Fruit fly (Drosophila melanogaster) whole organism, embryonic: ENCODE results near the gene CG15043.
A peak's percentile ranks its signal among the peaks of the same experiment; 100 is the strongest.

ENCODE experiments used
- Atf6 ChIP-seq: fragments of 200-800 bp; sonication (Bioruptor generic); IDR thresholded peaks from 2 replicates; pipeline ENCODE4 v1.3.6; 2022; ENCODE audit warnings: missing biosample characterization, missing genetic modification characterization
- Bgb ChIP-seq: fragments of 200-800 bp; sonication (Bioruptor generic); IDR thresholded peaks from 2 replicates; pipeline ENCODE4 v1.3.6; 2022; ENCODE audit warnings: missing biosample characterization, missing genetic modification characterization; ENCODE audit not compliant: partially characterized antibody
- CG12659 ChIP-seq: fragments of 200-800 bp; sonication (Bioruptor generic); optimal IDR thresholded peaks from 3 replicates; lab custom pipeline; 2017; ENCODE audit warnings: mild to moderate bottlenecking, missing biosample characterization, missing genetic modification reagents, missing genetic modification characterization
- CG13287 ChIP-seq: fragments of 200-800 bp; sonication (Bioruptor generic); IDR thresholded peaks from 2 replicates; pipeline ENCODE4 v1.3.6; 2022; ENCODE audit warnings: missing biosample characterization, missing genetic modification characterization; ENCODE audit not compliant: partially characterized antibody
- CG15073 ChIP-seq: fragments of 200-800 bp; sonication (Bioruptor generic); optimal IDR thresholded peaks from 2 replicates; lab custom pipeline; 2016; ENCODE audit warnings: missing biosample characterization, missing genetic modification characterization
- CG17328 ChIP-seq: fragments of 200-800 bp; sonication (Bioruptor generic); IDR thresholded peaks from 2 replicates; pipeline ENCODE4 v1.3.6; 2022; ENCODE audit warnings: missing biosample characterization, missing genetic modification characterization
- CG1832 ChIP-seq: fragments of 200-800 bp; sonication (Bioruptor generic); optimal IDR thresholded peaks from 2 replicates; lab custom pipeline; 2017; ENCODE audit warnings: missing biosample characterization, mild to moderate bottlenecking, missing genetic modification characterization, inconsistent platforms
- CG18764 ChIP-seq: fragments of 200-800 bp; sonication (Bioruptor generic); optimal IDR thresholded peaks from 3 replicates; lab custom pipeline; 2016; ENCODE audit warnings: missing biosample characterization, missing genetic modification characterization
- CG3065 ChIP-seq: fragments of 200-800 bp; sonication (Bioruptor generic); optimal IDR thresholded peaks from 2 replicates; lab custom pipeline; 2016; ENCODE audit warnings: missing biosample characterization, missing genetic modification characterization
- CG31365 ChIP-seq: fragments of 200-800 bp; sonication (Bioruptor generic); optimal IDR thresholded peaks from 2 replicates; lab custom pipeline; 2018; ENCODE audit warnings: missing biosample characterization, mild to moderate bottlenecking, missing genetic modification characterization
- CG4730 ChIP-seq: fragments of 200-800 bp; sonication (Bioruptor generic); IDR thresholded peaks from 2 replicates; pipeline ENCODE4 v1.3.6; 2022; ENCODE audit warnings: missing biosample characterization, missing genetic modification characterization
- CG4820 ChIP-seq: fragments of 200-800 bp; sonication (Bioruptor generic); optimal IDR thresholded peaks from 3 replicates; lab custom pipeline; 2016; ENCODE audit warnings: missing biosample characterization, missing genetic modification characterization
- CG6791 ChIP-seq: fragments of 200-800 bp; sonication (Bioruptor generic); IDR thresholded peaks from 3 replicates; pipeline ENCODE4 v1.3.6; 2022; ENCODE audit warnings: missing biosample characterization, missing genetic modification characterization; ENCODE audit not compliant: partially characterized antibody
- CTCF ChIP-seq: fragments of 200-800 bp; sonication (Bioruptor generic); optimal IDR thresholded peaks from 2 replicates; lab custom pipeline; 2017; ENCODE audit warnings: missing biosample characterization, mild to moderate bottlenecking, missing genetic modification characterization, moderate library complexity
- CoRest ChIP-seq: fragments of 200-800 bp; sonication (Bioruptor generic); optimal IDR thresholded peaks from 3 replicates; lab custom pipeline; 2018; ENCODE audit warnings: missing biosample characterization, mild to moderate bottlenecking, missing genetic modification characterization, moderate library complexity
- Deaf1 ChIP-seq: fragments of 200-800 bp; optimal IDR thresholded peaks from 3 replicates; lab custom pipeline; 2019; ENCODE audit warnings: missing biosample characterization, mild to moderate bottlenecking, missing genetic modification characterization, moderate library complexity
- Dip3 ChIP-seq: fragments of 200-800 bp; sonication (Bioruptor generic); optimal IDR thresholded peaks from 3 replicates; lab custom pipeline; 2016; ENCODE audit warnings: missing biosample characterization, missing genetic modification characterization
- Fer1 ChIP-seq: fragments of 200-800 bp; sonication (Bioruptor generic); optimal IDR thresholded peaks from 2 replicates; lab custom pipeline; 2017; ENCODE audit warnings: missing biosample characterization, mild to moderate bottlenecking, missing genetic modification characterization
- Fer3 ChIP-seq: fragments of 200-800 bp; sonication (Bioruptor generic); optimal IDR thresholded peaks from 2 replicates; lab custom pipeline; 2018; ENCODE audit warnings: missing biosample characterization, mild to moderate bottlenecking, missing genetic modification characterization, moderate library complexity
- Gug ChIP-seq: fragments of 200-800 bp; sonication (Bioruptor generic); IDR thresholded peaks from 4 replicates; pipeline ENCODE4 v1.3.6; 2022; ENCODE audit warnings: missing biosample characterization, missing genetic modification characterization
- Xbp1 ChIP-seq: fragments of 200-800 bp; sonication (Bioruptor generic); optimal IDR thresholded peaks from 3 replicates; lab custom pipeline; 2016; ENCODE audit warnings: missing biosample characterization, mild to moderate bottlenecking, missing genetic modification characterization
- abd-A ChIP-seq: fragments of 200-800 bp; sonication (Bioruptor generic); optimal IDR thresholded peaks from 3 replicates; lab custom pipeline; 2019; ENCODE audit warnings: missing biosample characterization, mild to moderate bottlenecking, missing genetic modification characterization, moderate library complexity
- ap ChIP-seq: fragments of 200-800 bp; sonication (Bioruptor generic); IDR thresholded peaks from 2 replicates; pipeline ENCODE4 v1.3.6; 2022; ENCODE audit warnings: missing biosample characterization, missing genetic modification characterization
- ara ChIP-seq: fragments of 200-800 bp; sonication (Bioruptor generic); IDR thresholded peaks from 2 replicates; pipeline ENCODE4 v1.3.6; 2022; ENCODE audit warnings: missing biosample characterization, missing genetic modification characterization
- chinmo ChIP-seq: fragments of 200-800 bp; sonication (Bioruptor generic); IDR thresholded peaks from 4 replicates; pipeline ENCODE4 v1.3.6; 2022; ENCODE audit warnings: missing biosample characterization, missing genetic modification characterization; ENCODE audit not compliant: partially characterized antibody
- ci ChIP-seq: fragments of 200-800 bp; sonication (Bioruptor generic); IDR thresholded peaks from 3 replicates; pipeline ENCODE4 v1.3.6; 2022; ENCODE audit warnings: missing biosample characterization, missing genetic modification characterization
- danr ChIP-seq: fragments of 200-800 bp; sonication (Bioruptor generic); IDR thresholded peaks from 2 replicates; pipeline ENCODE4 v1.3.6; 2022; ENCODE audit warnings: missing biosample characterization, missing genetic modification characterization
- disco-r ChIP-seq: fragments of 200-800 bp; sonication (Bioruptor generic); optimal IDR thresholded peaks from 2 replicates; lab custom pipeline; 2016; ENCODE audit warnings: missing biosample characterization, missing genetic modification characterization
- esg ChIP-seq: fragments of 200-800 bp; sonication (Bioruptor generic); conservative IDR thresholded peaks from 2 replicates; pipeline ENCODE4 v1.3.6; 2022; ENCODE audit warnings: missing biosample characterization, missing genetic modification characterization
- eve ChIP-seq, 2 experiments: fragments of >200 bp; optimal IDR thresholded peaks; 2 replicates each; lab custom pipeline; 2017; ENCODE audit warnings: missing biosample characterization in 2 of 2, missing genetic modification characterization in 2 of 2
- eyg ChIP-seq: fragments of 200-800 bp; sonication (Bioruptor generic); optimal IDR thresholded peaks from 3 replicates; lab custom pipeline; 2016; ENCODE audit warnings: missing biosample characterization, missing genetic modification characterization
- fu2 ChIP-seq: fragments of 200-800 bp; sonication (Bioruptor generic); optimal IDR thresholded peaks from 2 replicates; lab custom pipeline; 2016; ENCODE audit warnings: missing biosample characterization, missing genetic modification characterization
- gem ChIP-seq: fragments of 200-800 bp; sonication (Bioruptor generic); optimal IDR thresholded peaks from 2 replicates; lab custom pipeline; 2019; ENCODE audit warnings: missing biosample characterization, mild to moderate bottlenecking, missing genetic modification characterization, moderate library complexity
- gfzf ChIP-seq: fragments of 200-800 bp; sonication (Bioruptor generic); optimal IDR thresholded peaks from 2 replicates; lab custom pipeline; 2016; ENCODE audit warnings: missing biosample characterization, mild to moderate bottlenecking, missing genetic modification characterization, moderate library complexity
- grn ChIP-seq: fragments of 200-800 bp; sonication (Bioruptor generic); optimal IDR thresholded peaks from 3 replicates; lab custom pipeline; 2017; ENCODE audit warnings: missing biosample characterization, missing genetic modification characterization
- hbn ChIP-seq: fragments of 200-800 bp; sonication (Bioruptor generic); IDR thresholded peaks from 2 replicates; pipeline ENCODE4 v1.3.6; 2022; ENCODE audit warnings: missing biosample characterization, missing genetic modification characterization; ENCODE audit not compliant: partially characterized antibody
- her ChIP-seq: fragments of 200-800 bp; sonication (Bioruptor generic); optimal IDR thresholded peaks from 2 replicates; lab custom pipeline; 2016; ENCODE audit warnings: missing biosample characterization, missing genetic modification characterization
- hth ChIP-seq: fragments of >200 bp; optimal IDR thresholded peaks from 2 replicates; lab custom pipeline; 2017; ENCODE audit warnings: inconsistent platforms
- inv ChIP-seq: fragments of 200-800 bp; sonication (Bioruptor generic); IDR thresholded peaks from 2 replicates; pipeline ENCODE4 v1.3.6; 2022; ENCODE audit warnings: missing biosample characterization, missing genetic modification characterization; ENCODE audit not compliant: partially characterized antibody
- kay ChIP-seq: fragments of 200-800 bp; sonication (Bioruptor generic); optimal IDR thresholded peaks from 2 replicates; lab custom pipeline; 2016; ENCODE audit warnings: missing biosample characterization, missing genetic modification characterization
- lab ChIP-seq: fragments of 200-800 bp; sonication (Bioruptor generic); optimal IDR thresholded peaks from 3 replicates; lab custom pipeline; 2017; ENCODE audit warnings: missing biosample characterization, missing genetic modification characterization, mild to moderate bottlenecking, moderate library complexity, missing genetic modification reagents
- nom ChIP-seq: fragments of 200-800 bp; sonication (Bioruptor generic); optimal IDR thresholded peaks from 2 replicates; lab custom pipeline; 2017; ENCODE audit warnings: missing biosample characterization, missing genetic modification characterization, mild to moderate bottlenecking, moderate library complexity, missing genetic modification reagents
- pita ChIP-seq: fragments of 200-800 bp; sonication (Bioruptor generic); optimal IDR thresholded peaks from 2 replicates; lab custom pipeline; 2017; ENCODE audit warnings: missing biosample characterization, mild to moderate bottlenecking, missing genetic modification characterization
- pros ChIP-seq: fragments of 200-800 bp; sonication (Bioruptor generic); optimal IDR thresholded peaks from 3 replicates; lab custom pipeline; 2019; ENCODE audit warnings: missing biosample characterization, mild to moderate bottlenecking, missing genetic modification characterization, moderate library complexity
- tgo ChIP-seq: fragments of 200-800 bp; sonication (Bioruptor generic); IDR thresholded peaks from 3 replicates; pipeline ENCODE4 v1.3.6; 2022; ENCODE audit warnings: missing biosample characterization, missing genetic modification characterization
- tio ChIP-seq: fragments of 200-800 bp; sonication (Bioruptor generic); optimal IDR thresholded peaks from 2 replicates; lab custom pipeline; 2017; ENCODE audit warnings: missing biosample characterization, missing genetic modification characterization, inconsistent platforms
- tna ChIP-seq: fragments of 200-800 bp; sonication (Bioruptor generic); IDR thresholded peaks from 2 replicates; pipeline ENCODE4 v1.3.6; 2022; ENCODE audit warnings: missing biosample characterization, missing genetic modification characterization; ENCODE audit not compliant: partially characterized antibody
- ttk ChIP-seq: fragments of 200-800 bp; sonication (Bioruptor generic); IDR thresholded peaks from 2 replicates; pipeline ENCODE4 v2.1.2; 2022; ENCODE audit warnings: missing biosample characterization, missing genetic modification characterization
- tup ChIP-seq: fragments of 200-800 bp; sonication (Bioruptor generic); optimal IDR thresholded peaks from 2 replicates; lab custom pipeline; 2016; ENCODE audit warnings: missing biosample characterization, mild to moderate bottlenecking, missing genetic modification characterization, moderate library complexity
- yki ChIP-seq: fragments of >200 bp; optimal IDR thresholded peaks from 3 replicates; lab custom pipeline; 2018
- zfh2 ChIP-seq: fragments of 200-800 bp; sonication (Bioruptor generic); optimal IDR thresholded peaks from 2 replicates; lab custom pipeline; 2016; ENCODE audit warnings: missing biosample characterization, missing genetic modification characterization

The CG15043 gene

DNA sequence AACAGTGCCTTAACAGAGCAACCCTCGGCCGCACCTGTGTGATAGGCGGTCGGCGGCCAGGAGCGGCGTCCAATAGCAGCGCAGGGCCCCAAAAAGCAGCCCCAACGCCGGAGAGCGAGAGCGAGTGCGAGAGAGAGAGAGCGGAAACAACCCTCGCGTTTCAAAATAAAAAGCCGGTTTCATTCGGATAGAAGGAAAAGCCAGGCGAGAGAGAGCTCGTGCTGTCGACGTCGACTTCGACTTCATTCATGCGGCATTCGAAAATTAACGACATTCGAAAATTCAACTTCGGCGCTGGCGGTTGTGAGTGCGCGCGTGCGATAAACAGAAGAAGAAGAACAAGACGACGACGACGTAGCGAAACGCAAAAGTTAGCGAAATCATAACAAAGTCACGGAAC, 40.4 kb upstream of the CG15043 start (continued):
- TF ChIP-seq CoRest = no peak
- no peak for TF ChIP-seq disco-r
- TF ChIP-seq nom (GFP tag; lab: Kevin White, UChicago) = peak; percentile 38
- no peak for TF ChIP-seq CTCF
- TF ChIP-seq Fer3 (tag; lab: Kevin White, UChicago) = no peak
- no peak for TF ChIP-seq tio (GFP tag; lab: Kevin White, UChicago)
- TF ChIP-seq pros (GFP tag; lab: Kevin White, UChicago) = peak; percentile 71
- TF ChIP-seq Deaf1 = peak; percentile 95
- no peak for TF ChIP-seq CG12659 (GFP tag; lab: Kevin White, UChicago)
- no peak for TF ChIP-seq gfzf
- no peak for TF ChIP-seq danr (GFP tag; lab: Robert Waterston, UW)
- no peak for TF ChIP-seq CG31365 (tag; lab: Kevin White, UChicago)
- no peak for TF ChIP-seq ara (GFP tag; lab: Robert Waterston, UW)
- no peak for TF ChIP-seq esg (GFP tag; lab: Robert Waterston, UW)
- no peak for TF ChIP-seq pita (GFP tag; lab: Kevin White, UChicago)
- TF ChIP-seq inv (GFP tag; lab: Robert Waterston, UW) = peak; percentile 14; the same call in 1 of the 2 replicates
- no peak for TF ChIP-seq CG18764
- no peak for TF ChIP-seq tgo (GFP tag; lab: Robert Waterston, UW)
- 0 out of 3 replicates have a peak, but pooled peaks have one; percentile 9 for TF ChIP-seq CG6791 (GFP tag; lab: Robert Waterston, UW)
- TF ChIP-seq CG3065 (GFP tag; lab: Kevin White, UChicago) = no peak
- TF ChIP-seq eyg (GFP tag; lab: Kevin White, UChicago) = no peak
- TF ChIP-seq hth (lab: Kevin White, UChicago) = no peak
- TF ChIP-seq Atf6 (GFP tag; lab: Robert Waterston, UW) = no peak
- TF ChIP-seq fu2 (GFP tag; lab: Kevin White, UChicago) = no peak
- peak; percentile 45 for TF ChIP-seq CG1832
- peak; percentile 40; the same call in 1 of the 2 replicates for TF ChIP-seq hbn
- TF ChIP-seq abd-A = peak; percentile 55
- TF ChIP-seq CG17328 = no peak
- TF ChIP-seq ap = no peak
- TF ChIP-seq yki (lab: Kevin White, UChicago) = peak; percentile 73
- no peak for TF ChIP-seq zfh2 (GFP tag; lab: Kevin White, UChicago)
- peak; percentile 30; the same call in 1 of the 3 replicates for TF ChIP-seq ci (GFP tag; lab: Robert Waterston, UW)
- no peak for TF ChIP-seq CG15073 (GFP tag; lab: Kevin White, UChicago)
- TF ChIP-seq Bgb (GFP tag; lab: Robert Waterston, UW) = peak; percentile 64
- TF ChIP-seq grn (GFP tag; lab: Kevin White, UChicago) = no peak
- TF ChIP-seq eve (GFP tag; optimal IDR thresholded peaks at IDR 0.05; lab: Kevin White, UChicago) = no peak
- peak; percentile 26 for TF ChIP-seq lab (GFP tag; lab: Kevin White, UChicago)
- TF ChIP-seq tna (GFP tag; lab: Robert Waterston, UW) = 0 out of 2 replicates have a peak, but pooled peaks have one; percentile 22
- peak; percentile 67; the same call in 1 of the 2 replicates for TF ChIP-seq ttk (GFP tag; lab: Robert Waterston, UW)
- TF ChIP-seq chinmo (GFP tag; lab: Robert Waterston, UW) = peak; percentile 76; the same call in 1 of the 4 replicates
- no peak for TF ChIP-seq tup
- TF ChIP-seq Fer1 = peak; percentile 37
- no peak for TF ChIP-seq Gug (GFP tag; lab: Robert Waterston, UW)
- TF ChIP-seq CG4730 (GFP tag; lab: Robert Waterston, UW) = no peak
- TF ChIP-seq CG4820 = no peak
- peak; percentile 29; the same call in 1 of the 2 replicates for TF ChIP-seq CG13287 (GFP tag; lab: Robert Waterston, UW)
- TF ChIP-seq Xbp1 (GFP tag; lab: Kevin White, UChicago) = no peak
- no peak for TF ChIP-seq Dip3 (GFP tag; lab: Kevin White, UChicago)
- TF ChIP-seq her = no peak
- no peak for TF ChIP-seq kay (GFP tag; lab: Kevin White, UChicago)
- peak; percentile 13 for TF ChIP-seq gem (tag; lab: Kevin White, UChicago)
